Worm (Caenorhabditis elegans) whole organism, L3 larva: Measurements from ENCODE around the gene algn-11.
A peak's percentile ranks its signal among the peaks of the same experiment; 100 is the strongest.

Experiments
- aly-2 ChIP-seq: fragments of 150-350 bp; optimal IDR thresholded peaks from 2 replicates; lab custom pipeline; 2014; ENCODE audit warnings: missing biosample characterization, missing genetic modification characterization
- ama-1 ChIP-seq: fragments of 150-350 bp; optimal IDR thresholded peaks from 2 replicates; lab custom pipeline; 2018
- ceh-16 ChIP-seq: sonication (generic microtip); optimal IDR thresholded peaks from 2 replicates; lab custom pipeline; 2017; ENCODE audit warnings: missing biosample characterization, missing genetic modification characterization
- egl-27 ChIP-seq: sonication (generic microtip); optimal IDR thresholded peaks from 4 replicates; lab custom pipeline; 2017; ENCODE audit warnings: missing biosample characterization, missing genetic modification reagents, missing genetic modification characterization
- elt-3 ChIP-seq, 3 experiments: fragments of 150-350 bp in 1 of 3; sonication (generic microtip) in 2 of 3; optimal IDR thresholded peaks; 2 replicates in 2 of 3; 4 replicates in 1 of 3; lab custom pipeline; 2014 to 2017; ENCODE audit warnings: missing biosample characterization in 3 of 3, missing genetic modification characterization in 3 of 3
- fkh-10 ChIP-seq: sonication (generic microtip); optimal IDR thresholded peaks from 2 replicates; lab custom pipeline; 2017; ENCODE audit warnings: missing biosample characterization, missing genetic modification reagents, missing genetic modification characterization
- lin-39 ChIP-seq: fragments of 150-350 bp; optimal IDR thresholded peaks from 2 replicates; lab custom pipeline; 2018; ENCODE audit warnings: missing biosample characterization, missing genetic modification reagents, missing genetic modification characterization
- nhr-11 ChIP-seq: fragments of 150-350 bp; optimal IDR thresholded peaks from 2 replicates; lab custom pipeline; 2014; ENCODE audit warnings: missing biosample characterization, missing genetic modification characterization
- nhr-12 ChIP-seq: fragments of 150-350 bp; optimal IDR thresholded peaks from 2 replicates; lab custom pipeline; 2014; ENCODE audit warnings: missing biosample characterization, missing genetic modification characterization
- pha-4 ChIP-seq: fragments of 150-350 bp; optimal IDR thresholded peaks from 2 replicates; lab custom pipeline; 2014; ENCODE audit warnings: missing biosample characterization, missing genetic modification reagents, missing genetic modification characterization
- pqm-1 ChIP-seq: fragments of 150-350 bp; optimal IDR thresholded peaks from 2 replicates; lab custom pipeline; 2017; ENCODE audit warnings: missing biosample characterization, missing genetic modification characterization, inconsistent platforms
- skn-1 ChIP-seq: fragments of 150-350 bp; optimal IDR thresholded peaks from 2 replicates; lab custom pipeline; 2014; ENCODE audit warnings: missing biosample characterization, missing genetic modification characterization
- ztf-4 ChIP-seq: fragments of 150-350 bp; optimal IDR thresholded peaks from 2 replicates; lab custom pipeline; 2014; ENCODE audit warnings: missing biosample characterization, missing genetic modification characterization

- TF ChIP-seq aly-2 (tag; lab: Kevin White, UChicago) (no peak), ceh-16 (no peak), pqm-1 (tag; lab: Kevin White, UChicago) (no peak), lin-39 (no peak), ztf-4 (tag; lab: Kevin White, UChicago) (no peak), nhr-11 (tag; lab: Kevin White, UChicago) (no peak), nhr-12 (tag; lab: Kevin White, UChicago) (no peak), skn-1 (no peak), fkh-10 (GFP tag; lab: Kevin White, UChicago) (peak; percentile 81), elt-3 (tag; optimal IDR thresholded peaks at IDR 0.05; lab: Kevin White, UChicago) (no peak), ama-1 (lab: Kevin White, UChicago) (no peak), egl-27 (tag; lab: Kevin White, UChicago) (no peak), pha-4 (tag; lab: Kevin White, UChicago) (no peak)
Observed at ce11 chrIII:7246389-7246788, 44.0 kb downstream of the algn-11 start.
